Fruit fly (Drosophila melanogaster) S2 (cell line): ENCODE measurements around the gene Rab3-GAP.

Experiments used
- CG8478 ChIP-seq: fragments of >200 bp; optimal IDR thresholded peaks from 2 replicates; lab custom pipeline; 2018
- CTCF ChIP-seq, 2 experiments: fragments of >200 bp; optimal IDR thresholded peaks; 2 replicates each; lab custom pipeline; 2018

Gene Rab3-GAP

DNA sequence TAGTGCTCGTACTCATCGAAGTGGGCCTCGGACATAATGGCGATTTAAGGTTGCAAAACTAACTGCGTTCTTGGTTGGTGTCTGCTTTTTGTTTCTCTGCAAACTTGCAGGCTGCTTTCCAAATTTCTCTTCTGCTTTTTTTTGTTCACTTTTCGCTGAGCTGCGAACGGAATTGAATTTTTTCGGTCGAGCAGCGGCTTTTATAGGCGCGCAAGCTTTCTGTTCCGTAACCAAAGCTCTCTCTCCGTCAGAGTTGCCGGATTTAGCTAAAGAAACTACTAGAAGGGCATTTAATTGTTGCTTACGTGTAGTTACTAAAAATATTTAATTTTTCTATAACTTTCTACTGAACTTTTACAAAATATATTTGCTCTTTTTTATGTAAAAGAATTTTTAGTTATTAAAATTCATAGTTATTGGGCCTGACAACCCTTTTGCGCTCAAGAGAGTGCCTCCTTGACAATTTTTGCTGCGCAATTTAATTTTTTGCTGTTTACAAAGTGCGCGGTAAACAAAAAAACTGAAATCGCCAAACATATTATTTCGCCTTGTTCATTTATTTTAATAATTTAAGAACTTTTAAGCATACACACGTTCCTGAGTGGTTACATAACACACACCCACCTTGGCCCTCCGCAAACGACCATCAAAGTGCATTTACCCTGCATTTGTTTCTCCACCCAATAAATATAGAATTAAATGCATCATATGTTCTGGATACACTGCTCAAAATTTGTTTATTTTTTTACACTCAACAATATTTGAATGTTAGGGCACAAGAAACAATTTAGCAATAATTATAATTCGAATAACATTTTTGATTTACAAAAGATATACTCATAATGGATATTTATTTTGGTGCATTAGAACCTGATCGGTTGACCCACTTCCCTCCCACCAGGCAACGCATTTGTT lies 16.8 kb downstream of the Rab3-GAP start, which contains the start of gene CG6770:
Gene CG6770, minus strand, starts transcription at position 178 of the 915 bp plus-strand sequence.
- TF ChIP-seq CTCF (optimal IDR thresholded peaks at IDR 0.05; lab: Kevin White, UChicago) (no peak), CG8478 (no peak)

DNA sequence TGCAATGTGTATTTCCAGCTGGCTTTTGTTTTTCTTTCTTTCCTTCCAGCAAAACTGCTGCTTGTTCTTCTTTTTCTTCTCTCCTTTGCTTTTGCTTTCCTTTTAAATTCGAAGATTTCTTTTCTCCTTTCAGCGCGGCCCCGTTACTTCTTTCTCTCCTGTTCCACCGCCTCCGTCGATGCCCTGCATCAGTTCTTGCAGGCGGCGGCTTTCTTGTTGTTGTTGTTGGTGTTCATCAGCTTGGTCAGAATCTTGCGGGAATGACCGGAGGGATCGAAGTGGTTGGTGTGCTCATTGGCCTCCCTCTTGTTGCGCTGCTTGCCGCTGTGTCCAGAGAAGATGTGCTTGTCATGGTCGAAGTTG lies 17.4 kb downstream of the Rab3-GAP start:
- TF ChIP-seq CG8478, result no peak
- no peak for TF ChIP-seq CTCF (optimal IDR thresholded peaks at IDR 0.05; lab: Kevin White, UChicago)

DNA sequence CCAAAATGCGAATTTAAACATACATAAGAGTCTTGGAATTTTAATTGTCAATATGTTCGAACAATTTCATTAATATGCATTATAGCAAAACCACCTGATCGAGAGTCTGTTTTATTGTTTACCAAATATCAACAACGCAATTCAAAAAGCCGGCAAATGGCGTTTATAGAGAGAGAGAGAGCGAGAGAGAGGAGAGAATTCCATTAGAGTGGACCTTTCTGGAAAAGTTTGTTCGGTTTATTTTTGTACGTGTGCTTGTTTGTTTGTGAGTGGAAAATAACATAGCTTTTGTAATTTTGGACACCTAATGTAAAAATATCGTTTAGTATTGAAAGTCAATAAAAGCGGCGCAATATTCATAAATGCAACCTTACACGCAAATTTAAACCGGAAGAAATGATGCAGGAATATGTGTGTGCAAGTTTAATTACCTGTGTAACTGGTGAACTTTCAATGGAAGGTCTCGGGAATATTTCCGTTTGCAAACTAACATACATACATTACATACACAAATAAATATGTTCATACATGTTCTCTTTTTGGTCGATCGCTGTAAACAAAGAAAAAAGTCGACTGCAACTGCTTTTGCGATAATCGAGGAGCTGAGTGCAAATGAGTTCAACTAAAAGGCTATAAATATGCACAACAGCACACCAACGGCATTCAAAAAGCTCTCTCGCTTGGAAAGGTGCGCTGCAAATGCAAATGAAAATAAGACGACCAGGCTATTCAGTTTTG lies 18.2 kb downstream of the Rab3-GAP start, which contains the start of gene CG6785:
Gene CG6785, minus strand, starts transcription at position 588 of the 738 bp plus-strand sequence.
- TF ChIP-seq CTCF (optimal IDR thresholded peaks at IDR 0.05; lab: Kevin White, UChicago) (no peak), CG8478 (no peak)

DNA sequence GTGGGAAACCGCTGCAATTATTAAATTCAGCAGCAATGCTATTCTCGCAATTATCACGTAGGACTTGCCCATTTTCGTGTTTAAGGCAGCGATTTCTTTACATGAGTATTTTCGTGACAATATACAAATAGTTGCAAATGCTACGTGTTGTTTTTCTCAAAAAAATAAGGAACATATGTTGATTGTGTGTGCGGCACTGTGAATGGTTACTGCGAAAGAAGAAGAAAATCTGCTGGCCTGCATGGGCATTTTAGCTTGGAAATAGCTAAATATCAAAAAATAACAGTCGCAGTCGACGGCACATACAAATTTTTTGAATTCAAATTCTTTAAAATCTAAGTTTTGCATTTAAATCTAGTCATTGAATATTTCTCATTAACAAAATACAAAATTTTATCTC lies 22.5 kb downstream of the Rab3-GAP start, which contains the start of gene CG6766:
Gene CG6766, minus strand, starts transcription at position 180 of the 400 bp plus-strand sequence.
- TF ChIP-seq CTCF (optimal IDR thresholded peaks at IDR 0.05; lab: Kevin White, UChicago) (no peak), CG8478 (no peak)

DNA sequence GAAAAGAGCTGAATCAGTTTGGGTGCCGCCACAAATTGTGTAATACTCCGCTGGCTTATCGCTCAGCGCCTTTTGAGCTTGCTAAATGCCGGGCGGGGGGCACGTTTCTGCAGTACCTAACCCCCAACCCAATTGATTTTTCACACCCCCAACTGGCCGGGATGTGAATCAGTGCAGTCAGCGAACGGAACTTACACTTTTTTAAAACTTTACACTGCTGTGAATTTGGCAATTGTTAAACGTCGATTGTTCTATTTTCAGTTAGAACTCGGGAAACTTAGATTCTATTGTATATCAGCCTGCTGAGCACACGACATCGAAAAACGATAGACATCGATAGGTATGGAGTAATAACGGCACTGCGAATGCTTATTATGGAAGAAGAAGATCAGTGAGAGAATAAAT lies 24.8 kb downstream of the Rab3-GAP start, which contains the start of gene Tom70:
Gene Tom70, minus strand, starts transcription at position 335 of the 405 bp plus-strand sequence.
- no peak for TF ChIP-seq CG8478
- TF ChIP-seq CTCF (optimal IDR thresholded peaks at IDR 0.05; lab: Kevin White, UChicago), result no peak

DNA sequence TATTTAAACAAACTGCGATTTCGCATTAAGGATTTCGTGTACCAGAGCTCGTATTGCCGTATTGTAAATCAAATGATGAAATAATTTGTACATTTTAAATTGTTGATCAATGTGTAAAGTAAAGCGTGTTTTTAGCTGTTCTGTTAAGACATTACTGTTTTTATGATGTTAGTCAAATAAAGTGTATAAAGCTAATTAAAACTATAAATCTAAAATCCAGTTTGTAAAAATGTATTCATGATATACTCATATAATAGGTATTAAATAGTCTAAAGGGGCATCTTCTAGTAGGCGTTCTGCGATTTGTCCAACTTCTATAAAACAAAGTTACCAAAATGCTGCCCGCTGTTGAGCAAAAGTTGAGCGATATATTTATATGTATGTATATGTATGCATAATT lies 29.1 kb downstream of the Rab3-GAP start, which contains the start of gene CG18788:
Gene CG18788, plus strand, starts transcription at position 301 of the 400 bp plus-strand sequence.
- TF ChIP-seq CG8478 (no peak), CTCF (optimal IDR thresholded peaks at IDR 0.05; lab: Kevin White, UChicago) (no peak)

DNA sequence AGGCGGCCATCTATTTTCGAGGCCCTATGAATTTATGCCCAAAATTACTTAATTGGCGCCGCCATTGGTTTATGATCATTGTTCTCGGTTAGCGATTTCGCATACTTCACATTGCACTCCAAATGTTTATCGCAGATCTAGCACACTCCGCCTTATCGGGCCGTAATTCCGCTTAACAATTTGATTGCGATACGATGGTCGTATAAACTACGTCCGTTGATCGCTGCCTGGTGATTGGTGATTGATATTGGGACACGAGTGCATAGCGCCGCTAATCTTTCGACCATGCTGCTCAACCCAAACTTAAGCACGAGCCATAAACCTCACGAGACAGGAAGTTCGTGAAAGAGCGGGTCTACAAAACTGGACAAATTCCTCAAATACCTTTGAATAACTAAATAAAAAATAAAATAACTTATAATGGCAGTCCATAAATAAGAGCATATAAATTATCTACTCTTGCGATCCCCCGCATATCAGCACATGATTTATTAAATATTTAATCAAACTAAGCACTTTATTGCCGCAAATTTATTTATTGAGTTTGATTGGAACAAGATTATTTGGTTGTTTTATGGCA lies 32.3 kb downstream of the Rab3-GAP start:
- no peak for TF ChIP-seq CG8478
- no peak for TF ChIP-seq CTCF (optimal IDR thresholded peaks at IDR 0.05; lab: Kevin White, UChicago)

DNA sequence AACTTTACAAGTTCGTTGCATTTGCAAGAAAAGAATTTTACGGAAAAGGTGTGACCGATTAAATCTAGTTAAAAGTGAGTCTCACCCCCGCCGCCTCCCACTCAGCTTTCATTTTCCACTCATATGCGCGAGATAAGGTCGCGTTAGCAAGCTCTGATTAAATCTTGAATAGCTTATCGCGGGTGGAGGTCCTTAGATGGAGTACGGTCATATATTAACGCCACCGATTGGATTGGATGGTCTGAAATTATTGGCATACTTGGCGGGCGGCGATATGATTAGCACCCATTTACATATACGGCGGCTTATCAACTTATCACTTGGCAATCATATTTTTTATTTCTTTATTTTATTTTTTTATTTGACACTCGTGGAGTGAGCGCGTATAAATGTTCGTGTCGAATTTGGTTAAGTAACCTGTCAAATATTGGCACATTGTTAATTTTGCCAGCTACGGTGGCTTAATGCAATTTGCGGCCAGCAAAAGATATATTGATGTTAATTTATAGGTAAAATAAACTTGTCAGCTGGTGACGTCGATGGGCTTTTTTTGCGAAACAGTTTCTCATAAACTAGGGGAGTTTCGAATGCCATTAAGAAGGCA lies 33.3 kb downstream of the Rab3-GAP start:
- TF ChIP-seq CG8478 (no peak), CTCF (optimal IDR thresholded peaks at IDR 0.05; lab: Kevin White, UChicago) (no peak)

DNA sequence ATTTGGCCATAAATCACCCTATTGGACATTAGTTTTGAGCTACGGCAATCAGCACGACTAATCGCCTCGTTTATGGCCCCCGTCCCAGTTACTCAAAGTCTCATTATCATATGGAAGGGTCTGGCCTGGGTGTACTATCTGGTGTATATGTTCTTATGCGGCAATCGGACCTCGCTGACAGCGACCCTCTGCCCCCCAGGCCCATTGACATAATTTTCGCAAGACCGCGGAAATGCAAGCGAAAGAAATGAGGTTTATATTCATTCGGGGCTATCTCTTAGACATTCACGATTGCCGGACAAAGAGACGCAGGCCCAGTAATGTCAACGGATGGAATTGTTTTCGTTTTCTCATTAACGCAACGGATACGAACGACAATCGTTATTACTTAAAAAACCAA lies 34.2 kb downstream of the Rab3-GAP start:
- TF ChIP-seq CTCF (optimal IDR thresholded peaks at IDR 0.05; lab: Kevin White, UChicago) (no peak), CG8478 (no peak)

DNA sequence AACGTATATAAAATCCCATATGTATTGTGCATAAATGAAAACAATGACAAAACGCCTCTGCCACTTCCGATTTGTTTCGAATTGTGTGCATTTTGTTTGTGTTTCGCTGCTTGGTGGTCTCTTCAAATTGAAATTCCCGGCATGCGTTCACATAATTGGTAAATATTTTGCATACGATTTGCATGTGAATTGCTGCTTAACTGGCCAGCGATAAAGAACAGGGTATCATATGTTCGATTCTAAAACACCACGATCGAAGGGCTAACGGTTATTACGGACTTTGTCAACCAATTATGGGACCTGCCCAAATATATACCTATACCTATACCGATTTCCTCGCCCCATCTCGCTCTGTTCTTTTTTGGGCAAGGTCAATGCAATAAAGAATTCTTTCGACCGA lies 34.9 kb downstream of the Rab3-GAP start:
- TF ChIP-seq CTCF (optimal IDR thresholded peaks at IDR 0.05; lab: Kevin White, UChicago), result no peak
- TF ChIP-seq CG8478, result no peak

DNA sequence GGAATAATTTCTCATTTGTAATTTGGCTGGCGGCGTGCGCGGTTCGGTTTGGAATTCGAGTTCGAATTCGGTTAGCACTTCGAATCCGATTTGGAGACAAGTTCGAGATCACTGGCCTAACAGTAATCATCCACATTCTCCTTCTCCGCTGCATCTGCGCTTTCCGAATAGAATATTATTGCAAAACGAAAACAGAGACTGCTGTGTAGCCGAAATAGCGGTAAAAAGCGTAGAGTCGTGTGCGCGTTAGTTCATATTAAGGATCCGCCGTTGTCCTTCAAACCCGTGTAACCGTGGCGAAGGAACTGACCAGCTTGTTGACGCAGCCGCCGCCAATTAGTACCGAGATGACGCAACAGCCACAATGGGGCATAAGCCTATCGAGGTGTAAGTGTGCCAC lies 35.5 kb downstream of the Rab3-GAP start, which contains the start of gene dmGlut:
Gene dmGlut, plus strand, starts transcription at position 4 of the 400 bp plus-strand sequence.
- TF ChIP-seq CG8478 (no peak), CTCF (optimal IDR thresholded peaks at IDR 0.05; lab: Kevin White, UChicago) (no peak)

DNA sequence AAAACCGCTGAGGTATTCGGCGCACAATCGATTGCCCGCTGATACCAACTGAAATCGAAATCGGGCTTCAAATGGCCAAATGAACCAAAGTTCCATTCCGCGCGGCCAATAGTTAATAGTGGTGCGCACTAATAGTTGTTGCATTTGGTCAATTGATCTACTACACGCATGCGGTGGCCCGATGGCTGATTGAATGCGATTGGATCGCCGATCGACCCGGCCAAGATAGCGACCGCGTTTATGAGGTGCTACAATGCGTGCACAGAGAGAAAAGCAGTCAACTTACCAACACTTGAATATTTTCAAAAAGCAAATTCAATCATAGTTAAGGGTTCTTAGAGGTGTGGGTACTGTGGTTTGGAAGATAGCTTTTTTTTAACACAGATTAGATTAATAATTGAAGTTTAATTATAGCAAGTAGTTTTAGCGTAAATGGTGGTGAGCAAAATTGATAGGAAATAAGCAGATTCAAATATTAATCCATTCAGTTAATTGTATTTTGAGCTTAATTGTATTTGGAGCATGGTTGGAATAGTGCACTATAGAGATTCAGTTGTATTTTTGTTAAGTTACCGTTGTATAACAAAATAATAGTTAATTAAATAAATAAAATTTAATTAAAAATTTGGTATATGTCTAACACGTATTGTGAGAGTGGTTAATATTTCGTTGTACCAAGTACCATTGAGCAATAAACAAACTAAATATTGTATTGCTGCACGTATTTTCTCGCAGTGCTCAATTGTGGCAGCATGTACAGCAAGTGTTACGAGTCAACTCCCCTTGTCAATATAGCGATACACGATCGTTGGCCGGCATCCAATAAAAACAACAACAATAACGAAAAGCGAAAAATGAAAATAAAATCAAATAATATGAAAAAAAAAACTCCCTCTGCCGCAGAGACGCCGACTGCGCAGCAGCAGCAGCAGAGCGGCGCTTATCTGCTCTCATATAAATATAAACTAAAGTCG lies 36.2 kb downstream of the Rab3-GAP start:
- TF ChIP-seq CTCF (optimal IDR thresholded peaks at IDR 0.05; lab: Kevin White, UChicago), result no peak
- TF ChIP-seq CG8478, result no peak

DNA sequence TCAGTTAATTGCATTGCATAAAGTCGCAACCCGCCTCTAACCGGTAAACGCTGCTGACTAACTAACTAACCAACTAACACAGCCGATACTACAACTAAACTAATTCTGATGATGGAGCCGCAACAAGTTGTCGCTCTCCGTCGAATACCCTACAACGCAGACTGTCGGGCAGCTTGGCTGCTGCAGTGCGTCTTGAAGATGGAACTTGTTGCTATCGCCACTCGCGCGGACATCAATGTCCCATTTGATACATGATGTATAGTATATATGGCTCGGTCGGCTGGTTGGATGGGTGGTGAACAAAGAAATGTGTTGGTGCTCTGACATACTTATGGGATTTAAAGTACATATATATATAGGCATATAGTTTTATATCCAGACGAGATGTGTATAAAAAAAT lies 37.5 kb downstream of the Rab3-GAP start:
- TF ChIP-seq CG8478 (no peak), CTCF (optimal IDR thresholded peaks at IDR 0.05; lab: Kevin White, UChicago) (no peak)

DNA sequence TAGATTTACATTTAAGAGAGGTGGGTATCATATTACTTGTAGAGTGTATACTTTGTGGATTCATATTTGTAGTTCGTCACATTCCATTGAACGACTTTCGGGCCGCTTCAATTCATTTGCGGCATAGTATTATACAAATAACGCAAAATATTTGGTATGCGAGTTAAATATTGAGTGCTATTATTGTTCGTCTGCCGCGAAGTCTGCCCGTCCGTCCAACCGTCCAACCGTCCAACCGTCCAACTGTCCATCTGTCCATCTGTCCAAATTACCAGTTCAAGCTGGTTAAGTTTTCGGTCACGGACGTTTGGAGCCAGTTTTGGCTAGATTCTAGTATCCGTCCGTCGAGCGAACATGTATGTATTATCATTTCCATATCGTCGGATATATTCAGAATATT lies 38.9 kb downstream of the Rab3-GAP start:
- TF ChIP-seq CG8478 (no peak), CTCF (optimal IDR thresholded peaks at IDR 0.05; lab: Kevin White, UChicago) (no peak)
